Worm (Caenorhabditis elegans): ENCODE data around the gene Y56A3A.33.

ce11 chrIII:11960080-11960479 is 42.7 kb downstream of the Y56A3A.33 start, which contains the start of gene top-3:
- no peak for TF ChIP-seq ets-7 (tag; optimal IDR thresholded peaks at IDR 0.05)
- TF ChIP-seq ama-1 (optimal IDR thresholded peaks at IDR 0.05), result no peak
- TF ChIP-seq hmg-4 (GFP tag; optimal IDR thresholded peaks at IDR 0.05), result no peak
- TF ChIP-seq ceh-13 (GFP tag; optimal IDR thresholded peaks at IDR 0.05), result no peak
- TF ChIP-seq hnd-1 (tag; optimal IDR thresholded peaks at IDR 0.05), result no peak
- TF ChIP-seq B0310.2 (tag; optimal IDR thresholded peaks at IDR 0.05), result no peak
- TF ChIP-seq scrt-1 (GFP tag; IDR thresholded peaks at IDR 0.05), result no peak
- no peak for TF ChIP-seq tbx-11 (GFP tag; IDR thresholded peaks at IDR 0.05)
- TF ChIP-seq F13C5.2 (tag; optimal IDR thresholded peaks at IDR 0.05), result no peak
- TF ChIP-seq tbx-37 (GFP tag; conservative IDR thresholded peaks at IDR 0.05), result no peak
- TF ChIP-seq ceh-36 (tag; optimal IDR thresholded peaks at IDR 0.05), result no peak
